Worm (Caenorhabditis elegans) whole organism, young adult: ENCODE measurements around the gene dsl-2.

ENCODE experiments used
- B0035.1 ChIP-seq: sonication (generic microtip); optimal IDR thresholded peaks from 2 replicates; lab custom pipeline; 2016; ENCODE audit warnings: missing genetic modification characterization, mild to moderate bottlenecking, missing compliant biosample characterization, missing genotype, missing genetic modification reagents
- B0336.3 ChIP-seq: fragments of 200-800 bp; sonication (Bioruptor generic); IDR thresholded peaks from 2 replicates; pipeline ENCODE4 v1.3.6; 2022; ENCODE audit warnings: missing genetic modification characterization, missing compliant biosample characterization
- C06A6.2 ChIP-seq: fragments of 200-800 bp; sonication (Bioruptor generic); conservative IDR thresholded peaks from 2 replicates; pipeline ENCODE4 v1.3.6; 2022; ENCODE audit warnings: missing genetic modification characterization, missing compliant biosample characterization
- C17E4.6 ChIP-seq: fragments of 200-800 bp; sonication (Bioruptor generic); IDR thresholded peaks from 2 replicates; pipeline ENCODE4 v1.3.6; 2022; ENCODE audit warnings: missing genetic modification reagents, missing genetic modification characterization, missing compliant biosample characterization
- D2030.7 ChIP-seq: fragments of 200-800 bp; sonication (Bioruptor generic); IDR thresholded peaks from 2 replicates; pipeline ENCODE4 v1.3.6; 2022; ENCODE audit warnings: missing genetic modification reagents, missing genetic modification characterization, missing compliant biosample characterization
- F23B12.7 ChIP-seq: sonication (generic microtip); optimal IDR thresholded peaks from 2 replicates; lab custom pipeline; 2017; ENCODE audit warnings: missing genetic modification characterization, mild to moderate bottlenecking, missing compliant biosample characterization, antibody characterized with exemption, moderate library complexity; ENCODE audit not compliant: insufficient read depth
- F39B2.1 ChIP-seq: fragments of 200-800 bp; sonication (Bioruptor generic); IDR thresholded peaks from 2 replicates; pipeline ENCODE4 v1.3.6; 2022; ENCODE audit warnings: missing genetic modification reagents, missing genetic modification characterization, missing compliant biosample characterization
- F52B5.7 ChIP-seq: sonication (generic microtip); optimal IDR thresholded peaks from 2 replicates; lab custom pipeline; 2016; ENCODE audit warnings: mild to moderate bottlenecking, missing genetic modification characterization, missing compliant biosample characterization
- F55B11.4 ChIP-seq: sonication (generic microtip); optimal IDR thresholded peaks from 2 replicates; lab custom pipeline; 2016; ENCODE audit warnings: missing compliant biosample characterization, missing genetic modification characterization, borderline replicate concordance; ENCODE audit not compliant: insufficient read depth
- T07F8.4 ChIP-seq: sonication (generic microtip); optimal IDR thresholded peaks from 2 replicates; lab custom pipeline; 2016; ENCODE audit warnings: mild to moderate bottlenecking, missing genetic modification characterization, moderate library complexity, missing compliant biosample characterization
- Y53F4B.3 ChIP-seq: fragments of 200-800 bp; sonication (Bioruptor generic); IDR thresholded peaks from 2 replicates; pipeline ENCODE4 v1.3.6; 2022; ENCODE audit warnings: missing genetic modification reagents, missing genetic modification characterization, missing compliant biosample characterization
- Y67H2A.10 ChIP-seq: fragments of 200-800 bp; sonication (Bioruptor generic); conservative IDR thresholded peaks from 2 replicates; pipeline ENCODE4 v1.3.6; 2022; ENCODE audit warnings: missing genetic modification reagents, missing genetic modification characterization, missing compliant biosample characterization
- Y79H2A.3 ChIP-seq: fragments of 200-800 bp; sonication (Bioruptor generic); conservative IDR thresholded peaks from 2 replicates; pipeline ENCODE4 v1.3.6; 2022; ENCODE audit warnings: missing genetic modification reagents, missing genetic modification characterization, missing compliant biosample characterization
- athp-1 ChIP-seq: sonication (generic microtip); optimal IDR thresholded peaks from 2 replicates; lab custom pipeline; 2017; ENCODE audit warnings: mild to moderate bottlenecking, missing genetic modification characterization, missing compliant biosample characterization
- ceh-27 ChIP-seq: fragments of 200-800 bp; sonication (Bioruptor generic); optimal IDR thresholded peaks from 2 replicates; lab custom pipeline; 2018; ENCODE audit warnings: mild to moderate bottlenecking, missing genetic modification characterization, moderate library complexity, missing compliant biosample characterization
- ceh-91 ChIP-seq: fragments of 200-800 bp; sonication (Bioruptor generic); IDR thresholded peaks from 2 replicates; pipeline ENCODE4 v1.3.6; 2022; ENCODE audit warnings: missing genetic modification reagents, missing genetic modification characterization, missing compliant biosample characterization
- die-1 ChIP-seq: sonication (generic microtip); optimal IDR thresholded peaks from 2 replicates; lab custom pipeline; 2016; ENCODE audit warnings: missing genotype, mild to moderate bottlenecking, missing genetic modification characterization, missing compliant biosample characterization
- dox-1 ChIP-seq: fragments of 200-800 bp; sonication (Bioruptor generic); IDR thresholded peaks from 2 replicates; pipeline ENCODE4 v1.3.6; 2022; ENCODE audit warnings: missing genetic modification reagents, missing genetic modification characterization, missing compliant biosample characterization
- egl-44 ChIP-seq: fragments of 200-800 bp; sonication (Bioruptor generic); IDR thresholded peaks from 2 replicates; pipeline ENCODE4 v1.3.6; 2022; ENCODE audit warnings: missing genetic modification reagents, missing genetic modification characterization, missing compliant biosample characterization
- lag-1 ChIP-seq: fragments of 200-800 bp; sonication (Bioruptor generic); IDR thresholded peaks from 2 replicates; pipeline ENCODE4 v1.3.6; 2022; ENCODE audit warnings: missing genetic modification reagents, missing genetic modification characterization, missing compliant biosample characterization
- let-607 ChIP-seq, 2 experiments: fragments of 200-800 bp in 1 of 2; sonication (Bioruptor generic) in 1 of 2; sonication (generic microtip) in 1 of 2; optimal IDR thresholded peaks; 2 replicates each; lab custom pipeline; 2016 to 2018; ENCODE audit warnings: mild to moderate bottlenecking in 2 of 2, missing compliant biosample characterization in 2 of 2, missing genetic modification characterization in 2 of 2, moderate library complexity in 2 of 2, missing genotype in 1 of 2
- lir-1 ChIP-seq: fragments of 200-800 bp; sonication (Bioruptor generic); conservative IDR thresholded peaks from 2 replicates; pipeline ENCODE4 v1.3.6; 2022; ENCODE audit warnings: missing genetic modification reagents, missing genetic modification characterization, missing compliant biosample characterization
- madf-10 ChIP-seq: sonication (generic microtip); optimal IDR thresholded peaks from 2 replicates; lab custom pipeline; 2016; ENCODE audit warnings: mild to moderate bottlenecking, missing genetic modification characterization, missing compliant biosample characterization
- madf-6 ChIP-seq: fragments of 200-800 bp; sonication (Bioruptor generic); IDR thresholded peaks from 2 replicates; pipeline ENCODE4 v1.3.6; 2022; ENCODE audit warnings: missing genetic modification reagents, missing genetic modification characterization, missing compliant biosample characterization
- mxl-1 ChIP-seq: sonication (generic microtip); optimal IDR thresholded peaks from 2 replicates; lab custom pipeline; 2016; ENCODE audit warnings: missing genetic modification characterization, missing compliant biosample characterization
- nfya-1 ChIP-seq: sonication (generic microtip); optimal IDR thresholded peaks from 2 replicates; lab custom pipeline; 2017; ENCODE audit warnings: antibody characterized with exemption, missing compliant biosample characterization, missing genetic modification characterization, borderline replicate concordance; ENCODE audit not compliant: insufficient read depth
- nfyb-1 ChIP-seq: fragments of 200-800 bp; sonication (Bioruptor generic); IDR thresholded peaks from 2 replicates; pipeline ENCODE4 v1.3.6; 2022; ENCODE audit warnings: missing genetic modification reagents, missing genetic modification characterization, missing compliant biosample characterization
- nhr-120 ChIP-seq: fragments of 200-800 bp; sonication (Bioruptor generic); IDR thresholded peaks from 2 replicates; pipeline ENCODE4 v1.3.6; 2022; ENCODE audit warnings: missing genetic modification characterization, missing compliant biosample characterization
- nhr-179 ChIP-seq: sonication (generic microtip); optimal IDR thresholded peaks from 2 replicates; lab custom pipeline; 2016; ENCODE audit warnings: mild to moderate bottlenecking, missing genetic modification characterization, missing compliant biosample characterization
- nhr-27 ChIP-seq: fragments of 200-800 bp; sonication (Bioruptor generic); optimal IDR thresholded peaks from 2 replicates; lab custom pipeline; 2018; ENCODE audit warnings: mild to moderate bottlenecking, missing genetic modification characterization, moderate library complexity, missing compliant biosample characterization
- nhr-80 ChIP-seq: sonication (generic microtip); optimal IDR thresholded peaks from 2 replicates; lab custom pipeline; 2016; ENCODE audit warnings: missing genetic modification characterization, missing compliant biosample characterization
- rpc-1 ChIP-seq, 2 experiments: fragments of 150-350 bp in 1 of 2; sonication (generic microtip) in 1 of 2; optimal IDR thresholded peaks; 2 replicates each; lab custom pipeline; 2014 to 2018; ENCODE audit warnings: missing biosample characterization in 1 of 2, missing genetic modification characterization in 1 of 2, missing genetic modification reagents in 1 of 2, missing genotype in 1 of 2
- sea-2 ChIP-seq: fragments of 200-800 bp; sonication (Bioruptor generic); IDR thresholded peaks from 2 replicates; pipeline ENCODE4 v1.3.6; 2022; ENCODE audit warnings: missing genetic modification characterization, missing compliant biosample characterization
- somi-1 ChIP-seq: fragments of 200-800 bp; sonication (Bioruptor generic); optimal IDR thresholded peaks from 2 replicates; lab custom pipeline; 2018; ENCODE audit warnings: mild to moderate bottlenecking, missing genetic modification characterization, missing compliant biosample characterization
- tbp1 ChIP-seq: fragments of 200-800 bp; sonication (Bioruptor generic); optimal IDR thresholded peaks from 2 replicates; lab custom pipeline; 2018; ENCODE audit warnings: mild to moderate bottlenecking, missing genetic modification characterization, missing compliant biosample characterization
- tlf-1 ChIP-seq: fragments of 200-800 bp; sonication (Bioruptor generic); optimal IDR thresholded peaks from 2 replicates; lab custom pipeline; 2018; ENCODE audit warnings: mild to moderate bottlenecking, missing genetic modification characterization, missing compliant biosample characterization
- unc-130 ChIP-seq: sonication (generic microtip); optimal IDR thresholded peaks from 2 replicates; lab custom pipeline; 2016; ENCODE audit warnings: missing genetic modification reagents, missing genetic modification characterization, missing compliant biosample characterization
- zfh-2 ChIP-seq: fragments of 200-800 bp; sonication (Bioruptor generic); conservative IDR thresholded peaks from 2 replicates; pipeline ENCODE4 v1.3.6; 2022; ENCODE audit warnings: missing genetic modification reagents, missing genetic modification characterization, missing compliant biosample characterization
- ztf-25 ChIP-seq: fragments of 200-800 bp; sonication (Bioruptor generic); IDR thresholded peaks from 2 replicates; pipeline ENCODE4 v1.3.6; 2022; ENCODE audit warnings: missing genetic modification reagents, missing genetic modification characterization, missing compliant biosample characterization

The dsl-2 gene

DNA sequence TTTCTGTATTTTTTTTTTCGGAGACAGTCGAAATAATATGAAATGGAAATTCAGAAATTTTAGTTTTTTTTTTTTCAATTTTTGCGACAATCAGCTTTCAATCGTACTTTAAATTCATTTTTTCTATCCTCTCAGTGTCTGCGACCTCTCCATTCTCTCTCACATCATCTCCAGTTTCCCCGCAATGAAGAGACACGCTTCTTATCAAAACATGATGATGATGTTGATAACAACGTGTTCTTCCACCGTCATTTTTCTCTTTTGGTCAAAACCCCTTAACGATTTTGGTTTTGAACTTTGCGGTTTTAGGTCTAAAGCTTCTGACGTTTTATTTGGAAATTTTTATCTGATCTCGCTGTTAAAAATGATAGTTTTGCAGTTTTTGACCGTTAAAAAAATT, 4.5 kb upstream of the dsl-2 start:
- TF ChIP-seq nhr-120 = no peak
- no peak for TF ChIP-seq rpc-1 (optimal IDR thresholded peaks at IDR 0.05; lab: Kevin White, UChicago)
- TF ChIP-seq rpc-1 (tag; optimal IDR thresholded peaks at IDR 0.05; lab: Kevin White, UChicago) = no peak
- TF ChIP-seq nhr-80 (tag; lab: Kevin White, UChicago) = no peak
- no peak for TF ChIP-seq ceh-91
- TF ChIP-seq lir-1 = no peak
- TF ChIP-seq C06A6.2 (GFP tag; lab: Robert Waterston, UW) = no peak
- TF ChIP-seq madf-10 (tag; lab: Kevin White, UChicago) = no peak
- no peak for TF ChIP-seq die-1
- no peak for TF ChIP-seq F52B5.7 (tag; lab: Kevin White, UChicago)
- no peak for TF ChIP-seq unc-130 (GFP tag; lab: Kevin White, UChicago)
- TF ChIP-seq lag-1 = no peak
- TF ChIP-seq B0336.3 (GFP tag; lab: Robert Waterston, UW) = no peak
- no peak for TF ChIP-seq ztf-25 (GFP tag; lab: Robert Waterston, UW)
- no peak for TF ChIP-seq let-607 (tag; optimal IDR thresholded peaks at IDR 0.05; lab: Kevin White, UChicago)
- TF ChIP-seq dox-1 (GFP tag; lab: Robert Waterston, UW) = no peak
- TF ChIP-seq somi-1 (GFP tag; lab: Kevin White, UChicago) = no peak
- no peak for TF ChIP-seq tbp1 (GFP tag; lab: Kevin White, UChicago)

DNA sequence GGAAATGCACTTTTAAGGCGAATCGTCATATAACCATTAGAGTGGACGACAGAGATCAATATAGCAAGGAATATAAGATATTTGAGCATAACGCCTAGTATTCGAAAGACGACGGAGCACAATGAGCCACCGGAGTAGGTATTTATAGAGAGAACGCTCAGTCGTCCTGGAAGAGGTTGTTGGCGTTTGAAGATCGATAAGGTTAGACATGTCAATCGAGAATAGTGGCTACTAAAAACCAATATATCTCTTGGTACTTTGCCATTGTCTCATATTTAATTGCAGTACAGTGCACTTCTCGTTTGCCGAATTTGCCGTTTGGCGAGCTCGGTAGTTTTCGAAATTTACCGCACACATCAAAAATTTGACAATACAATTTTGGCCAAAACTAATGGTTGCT, 3.2 kb upstream of the dsl-2 start, which contains the start of gene dsl-1:
dsl-1 (minus strand) TSS at position 101 of the 400 bp plus-strand sequence.
- TF ChIP-seq C17E4.6 (GFP tag; lab: Robert Waterston, UW) (no peak), tlf-1 (GFP tag; lab: Kevin White, UChicago) (no peak), madf-6 (GFP tag; lab: Robert Waterston, UW) (no peak), T07F8.4 (tag; lab: Kevin White, UChicago) (no peak), sea-2 (GFP tag; lab: Robert Waterston, UW) (no peak), F52B5.7 (tag; lab: Kevin White, UChicago) (no peak), F39B2.1 (GFP tag; lab: Robert Waterston, UW) (no peak), ztf-25 (GFP tag; lab: Robert Waterston, UW) (no peak)

DNA sequence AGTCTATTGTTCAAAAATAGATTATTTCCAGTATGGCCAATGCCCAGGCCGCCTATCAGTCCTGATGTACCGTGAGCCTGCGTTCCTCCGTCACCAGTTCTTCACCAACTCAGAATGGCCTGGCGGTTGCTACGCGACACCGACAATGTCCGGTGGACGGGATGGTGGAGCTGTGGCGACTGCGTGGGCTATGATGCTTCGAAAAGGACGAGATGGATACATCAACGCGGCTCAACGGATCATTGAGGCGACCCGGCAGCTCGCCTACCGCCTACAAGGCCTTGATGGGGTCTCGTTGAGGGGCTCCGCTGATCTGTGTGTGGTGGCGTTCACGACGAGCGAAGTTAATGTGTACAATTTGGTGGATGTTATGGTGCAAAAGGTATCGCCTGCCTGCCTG, 5.3 kb downstream of the dsl-2 start:
- TF ChIP-seq ceh-27 (GFP tag; lab: Kevin White, UChicago) (no peak), nfya-1 (no peak), C06A6.2 (GFP tag; lab: Robert Waterston, UW) (no peak), F52B5.7 (tag; lab: Kevin White, UChicago) (no peak), T07F8.4 (tag; lab: Kevin White, UChicago) (no peak), B0035.1 (tag; lab: Kevin White, UChicago) (no peak), zfh-2 (peak; percentile 60; the same call in 1 of the 2 replicates), egl-44 (GFP tag; lab: Robert Waterston, UW) (0 out of 2 replicates have a peak, but pooled peaks have one; percentile 13)

DNA sequence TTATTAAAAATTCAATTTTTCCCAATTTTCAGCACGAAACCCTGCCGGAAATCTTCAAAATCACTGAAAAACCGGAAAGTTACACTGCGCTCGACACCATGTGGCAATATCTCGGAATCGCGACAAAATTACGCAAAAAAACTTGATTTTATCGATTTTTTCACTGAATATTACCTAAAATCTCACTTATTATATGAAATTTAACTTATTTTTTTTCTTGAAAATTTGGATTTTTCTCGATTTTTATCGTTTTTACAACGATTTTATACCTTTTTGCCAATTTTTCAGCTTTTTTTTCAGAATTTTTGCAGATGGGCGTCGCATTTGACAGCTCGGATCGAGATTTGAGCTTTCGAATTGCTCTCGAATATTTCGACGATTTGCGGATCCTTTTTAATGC, 12.0 kb downstream of the dsl-2 start, which contains the start of gene spl-3:
spl-3 (plus strand) TSS at position 301 of the 400 bp plus-strand sequence.
- no peak for TF ChIP-seq F55B11.4 (tag; lab: Kevin White, UChicago)
- TF ChIP-seq Y53F4B.3 (GFP tag; lab: Robert Waterston, UW) = no peak
- no peak for TF ChIP-seq nhr-27
- TF ChIP-seq athp-1 (tag; lab: Kevin White, UChicago) = no peak
- no peak for TF ChIP-seq sea-2 (GFP tag; lab: Robert Waterston, UW)
- TF ChIP-seq nhr-179 (tag; lab: Kevin White, UChicago) = no peak
- TF ChIP-seq mxl-1 = no peak
- TF ChIP-seq Y67H2A.10 (GFP tag; lab: Robert Waterston, UW) = no peak
- no peak for TF ChIP-seq D2030.7 (GFP tag; lab: Robert Waterston, UW)
- no peak for TF ChIP-seq F23B12.7 (tag; lab: Kevin White, UChicago)
- no peak for TF ChIP-seq nfyb-1
- TF ChIP-seq die-1 = no peak
- no peak for TF ChIP-seq lag-1
- no peak for TF ChIP-seq Y79H2A.3 (GFP tag; lab: Robert Waterston, UW)
- TF ChIP-seq T07F8.4 (tag; lab: Kevin White, UChicago) = no peak
